Worm (Caenorhabditis elegans) whole organism, midembryonic: ENCODE data around the gene F46F3.3.
A peak's percentile ranks its signal among the peaks of the same experiment; 100 is the strongest.

ENCODE experiments used
- T22C8.4 ChIP-seq: fragments of 200-800 bp; sonication (Bioruptor generic); IDR thresholded peaks from 2 replicates; pipeline ENCODE4 v1.3.6; 2022; ENCODE audit warnings: missing genetic modification characterization, missing compliant biosample characterization
- cog-1 ChIP-seq: sonication (generic microtip); optimal IDR thresholded peaks from 2 replicates; lab custom pipeline; 2016; ENCODE audit warnings: missing genetic modification characterization, missing compliant biosample characterization
- flt-1 ChIP-seq: fragments of 200-800 bp; sonication (Bioruptor generic); IDR thresholded peaks from 2 replicates; pipeline ENCODE4 v1.3.6; 2022; ENCODE audit warnings: missing genetic modification characterization, missing compliant biosample characterization
- klf-2 ChIP-seq: fragments of 200-800 bp; sonication (Bioruptor generic); conservative IDR thresholded peaks from 2 replicates; pipeline ENCODE4 v1.3.6; 2022; ENCODE audit warnings: missing genetic modification reagents, missing genetic modification characterization, missing compliant biosample characterization
- med-1 ChIP-seq: sonication (generic microtip); optimal IDR thresholded peaks from 2 replicates; lab custom pipeline; 2017; ENCODE audit warnings: missing genetic modification characterization, mild to moderate bottlenecking, missing compliant biosample characterization, antibody characterized with exemption, missing genetic modification reagents; ENCODE audit not compliant: insufficient read depth
- ref-1 ChIP-seq: fragments of 200-800 bp; sonication (Bioruptor generic); conservative IDR thresholded peaks from 2 replicates; pipeline ENCODE4 v1.3.6; 2022; ENCODE audit warnings: missing genetic modification reagents, missing genetic modification characterization, missing compliant biosample characterization
- tab-1 ChIP-seq: fragments of 200-800 bp; sonication (Bioruptor generic); IDR thresholded peaks from 2 replicates; pipeline ENCODE4 v1.3.6; 2022; ENCODE audit warnings: missing genetic modification characterization, missing compliant biosample characterization
- ztf-23 ChIP-seq: fragments of 200-800 bp; sonication (Bioruptor generic); IDR thresholded peaks from 2 replicates; pipeline ENCODE4 v1.3.6; 2022; ENCODE audit warnings: missing genetic modification reagents, missing genetic modification characterization, missing compliant biosample characterization
- ztf-29 ChIP-seq: fragments of 200-800 bp; sonication (Bioruptor generic); IDR thresholded peaks from 2 replicates; pipeline ENCODE4 v1.3.6; 2022; ENCODE audit warnings: missing genetic modification reagents, missing genetic modification characterization, missing compliant biosample characterization

The F46F3.3 gene

ce11 chrV:11660566-11660965, 6.7 kb upstream of the F46F3.3 start:
- no peak for TF ChIP-seq tab-1 (GFP tag; lab: Robert Waterston, UW)
- TF ChIP-seq flt-1, result no peak
- TF ChIP-seq ztf-29 (GFP tag; lab: Robert Waterston, UW), result no peak
- no peak for TF ChIP-seq ref-1 (GFP tag; lab: Robert Waterston, UW)
- TF ChIP-seq med-1 (GFP tag; lab: Kevin White, UChicago), result no peak
- TF ChIP-seq T22C8.4 (GFP tag; lab: Robert Waterston, UW), result no peak
- TF ChIP-seq cog-1 (tag; lab: Kevin White, UChicago), result no peak
- TF ChIP-seq ztf-23 (GFP tag; lab: Robert Waterston, UW), result no peak
- TF ChIP-seq klf-2, result no peak

ce11 chrV:11664875-11665384, 2.3 kb upstream of the F46F3.3 start, which contains the start of gene ceh-27:
Gene ceh-27 (minus strand): TSS chrV:11665102.
- no peak for TF ChIP-seq flt-1
- TF ChIP-seq ztf-23 (GFP tag; lab: Robert Waterston, UW), result peak; percentile 26; the same call in 1 of the 2 replicates

- no peak for TF ChIP-seq flt-1
- no peak for TF ChIP-seq T22C8.4 (GFP tag; lab: Robert Waterston, UW)
- no peak for TF ChIP-seq ref-1 (GFP tag; lab: Robert Waterston, UW)
- no peak for TF ChIP-seq med-1 (GFP tag; lab: Kevin White, UChicago)
- no peak for TF ChIP-seq ztf-23 (GFP tag; lab: Robert Waterston, UW)
- TF ChIP-seq cog-1 (tag; lab: Kevin White, UChicago), result no peak
- no peak for TF ChIP-seq klf-2
These were observed 5.2 kb downstream of the F46F3.3 start, which contains the start of gene lgc-44 for ce11 chrV:11672497-11672896. Gene lgc-44 (minus strand): TSS chrV:11672597.

ce11 chrV:11673746-11674365, 6.6 kb downstream of the F46F3.3 start:
- TF ChIP-seq flt-1, result no peak
- TF ChIP-seq ztf-29 (GFP tag; lab: Robert Waterston, UW), result no peak
- no peak for TF ChIP-seq tab-1 (GFP tag; lab: Robert Waterston, UW)
- TF ChIP-seq cog-1 (tag; lab: Kevin White, UChicago), result peak; percentile 48

- TF ChIP-seq ztf-29 (GFP tag; lab: Robert Waterston, UW), result no peak
- TF ChIP-seq flt-1, result no peak
- no peak for TF ChIP-seq tab-1 (GFP tag; lab: Robert Waterston, UW)
- no peak for TF ChIP-seq T22C8.4 (GFP tag; lab: Robert Waterston, UW)
- TF ChIP-seq ref-1 (GFP tag; lab: Robert Waterston, UW), result no peak
- 0 out of 2 replicates have a peak, but pooled peaks have one; percentile 12 for TF ChIP-seq klf-2
- no peak for TF ChIP-seq cog-1 (tag; lab: Kevin White, UChicago)
These were observed 7.6 kb downstream of the F46F3.3 start for ce11 chrV:11674594-11675579.

ce11 chrV:11675638-11676037, 8.4 kb downstream of the F46F3.3 start, which contains the start of gene ape-1:
Gene ape-1 (plus strand): TSS chrV:11675938.
- TF ChIP-seq ztf-29 (GFP tag; lab: Robert Waterston, UW) (no peak), tab-1 (GFP tag; lab: Robert Waterston, UW) (no peak), cog-1 (tag; lab: Kevin White, UChicago) (no peak), T22C8.4 (GFP tag; lab: Robert Waterston, UW) (no peak)

ce11 chrV:11676498-11676897, 9.2 kb downstream of the F46F3.3 start:
- no peak for TF ChIP-seq T22C8.4 (GFP tag; lab: Robert Waterston, UW)
- no peak for TF ChIP-seq klf-2
- TF ChIP-seq ztf-29 (GFP tag; lab: Robert Waterston, UW), result no peak
- no peak for TF ChIP-seq ref-1 (GFP tag; lab: Robert Waterston, UW)
- no peak for TF ChIP-seq cog-1 (tag; lab: Kevin White, UChicago)
- TF ChIP-seq ztf-23 (GFP tag; lab: Robert Waterston, UW), result no peak
- TF ChIP-seq tab-1 (GFP tag; lab: Robert Waterston, UW), result no peak
- TF ChIP-seq med-1 (GFP tag; lab: Kevin White, UChicago), result no peak
- no peak for TF ChIP-seq flt-1

- no peak for TF ChIP-seq med-1 (GFP tag; lab: Kevin White, UChicago)
- no peak for TF ChIP-seq ztf-29 (GFP tag; lab: Robert Waterston, UW)
- TF ChIP-seq flt-1, result no peak
- TF ChIP-seq T22C8.4 (GFP tag; lab: Robert Waterston, UW), result no peak
- no peak for TF ChIP-seq tab-1 (GFP tag; lab: Robert Waterston, UW)
- TF ChIP-seq ztf-23 (GFP tag; lab: Robert Waterston, UW), result no peak
- no peak for TF ChIP-seq cog-1 (tag; lab: Kevin White, UChicago)
- TF ChIP-seq klf-2, result no peak
These were observed 9.8 kb downstream of the F46F3.3 start for ce11 chrV:11677030-11677429.

ce11 chrV:11677494-11677893, 10.2 kb downstream of the F46F3.3 start:
- TF ChIP-seq tab-1 (GFP tag; lab: Robert Waterston, UW) (no peak), ref-1 (GFP tag; lab: Robert Waterston, UW) (no peak), ztf-29 (GFP tag; lab: Robert Waterston, UW) (no peak), klf-2 (no peak), cog-1 (tag; lab: Kevin White, UChicago) (no peak), med-1 (GFP tag; lab: Kevin White, UChicago) (no peak), T22C8.4 (GFP tag; lab: Robert Waterston, UW) (no peak), flt-1 (no peak), ztf-23 (GFP tag; lab: Robert Waterston, UW) (no peak)
